Fruit fly (Drosophila melanogaster) whole organism, wandering third instar larva: Measurements from ENCODE around the gene PH4alphaMP.
A peak's percentile ranks its signal among the peaks of the same experiment; 100 is the strongest.

Experiments
- Abd-B ChIP-seq: fragments of >200 bp; optimal IDR thresholded peaks from 2 replicates; lab custom pipeline; 2017; ENCODE audit warnings: missing biosample characterization, missing genetic modification characterization
- CG32264 ChIP-seq: fragments of 200-800 bp; sonication (Bioruptor generic); optimal IDR thresholded peaks from 2 replicates; lab custom pipeline; 2016; ENCODE audit warnings: missing biosample characterization, missing genetic modification characterization
- CG9705 ChIP-seq: fragments of 200-800 bp; sonication (Bioruptor generic); optimal IDR thresholded peaks from 2 replicates; lab custom pipeline; 2018; ENCODE audit warnings: missing biosample characterization, mild to moderate bottlenecking, missing genetic modification characterization
- CrebA ChIP-seq: fragments of 200-800 bp; sonication (Bioruptor generic); optimal IDR thresholded peaks from 2 replicates; lab custom pipeline; 2016; ENCODE audit warnings: missing biosample characterization, mild to moderate bottlenecking, missing genetic modification characterization, borderline replicate concordance
- Dfd ChIP-seq: fragments of >200 bp; optimal IDR thresholded peaks from 2 replicates; lab custom pipeline; 2017; ENCODE audit warnings: missing biosample characterization, missing genetic modification characterization
- Dif ChIP-seq: fragments of 200-275, 200-300 bp; sonication (Bioruptor generic); optimal IDR thresholded peaks from 2 replicates; lab custom pipeline; 2018; ENCODE audit warnings: missing biosample characterization, missing genetic modification characterization; ENCODE audit not compliant: partially characterized antibody
- GATAd ChIP-seq: sonication (Bioruptor generic); optimal IDR thresholded peaks from 2 replicates; lab custom pipeline; 2016; ENCODE audit warnings: missing biosample characterization, missing genetic modification characterization
- HLH106 ChIP-seq: fragments of 200-800 bp; optimal IDR thresholded peaks from 3 replicates; lab custom pipeline; 2019; ENCODE audit warnings: missing biosample characterization, mild to moderate bottlenecking, missing genetic modification characterization, moderate library complexity
- Hnf4 ChIP-seq: fragments of 200-800 bp; sonication (Bioruptor generic); optimal IDR thresholded peaks from 2 replicates; lab custom pipeline; 2016; ENCODE audit warnings: missing biosample characterization, mild to moderate bottlenecking, missing genetic modification characterization
- Hr78 ChIP-seq: fragments of >200 bp; optimal IDR thresholded peaks from 2 replicates; lab custom pipeline; 2017; ENCODE audit warnings: missing biosample characterization, missing genetic modification characterization
- Hr83 ChIP-seq: fragments of 200-300 bp; sonication (Bioruptor generic); optimal IDR thresholded peaks from 2 replicates; lab custom pipeline; 2016; ENCODE audit warnings: missing biosample characterization, mild to moderate bottlenecking, missing genetic modification characterization, moderate library complexity; ENCODE audit not compliant: poor library complexity, severe bottlenecking
- Jra ChIP-seq: sonication (Bioruptor generic); optimal IDR thresholded peaks from 2 replicates; lab custom pipeline; 2016; ENCODE audit warnings: missing biosample characterization, missing genetic modification characterization
- Mio ChIP-seq: sonication (Bioruptor generic); optimal IDR thresholded peaks from 2 replicates; lab custom pipeline; 2016; ENCODE audit warnings: missing biosample characterization, missing genetic modification characterization
- Myc ChIP-seq: fragments of >200 bp; optimal IDR thresholded peaks from 2 replicates; lab custom pipeline; 2017
- N ChIP-seq: fragments of >200 bp; optimal IDR thresholded peaks from 2 replicates; lab custom pipeline; 2018; ENCODE audit warnings: missing biosample characterization, missing external identifiers, missing genetic modification characterization
- OdsH ChIP-seq: fragments of 200-800 bp; sonication (Bioruptor generic); optimal IDR thresholded peaks from 2 replicates; lab custom pipeline; 2016; ENCODE audit warnings: missing biosample characterization, mild to moderate bottlenecking, missing genetic modification characterization
- Rel ChIP-seq, 2 experiments: fragments of 200-800 bp; sonication (Bioruptor generic) in 1 of 2; optimal IDR thresholded peaks; 2 replicates in 1 of 2; 3 replicates in 1 of 2; lab custom pipeline; 2016 to 2019; ENCODE audit warnings: mild to moderate bottlenecking in 2 of 2, missing biosample characterization in 2 of 2, missing genetic modification characterization in 2 of 2, moderate library complexity in 1 of 2
- Sp1 ChIP-seq: fragments of 200-800 bp; sonication (Bioruptor generic); optimal IDR thresholded peaks from 3 replicates; lab custom pipeline; 2019; ENCODE audit warnings: missing biosample characterization, mild to moderate bottlenecking, missing genetic modification characterization, moderate library complexity
- Vsx2 ChIP-seq: fragments of 200-300, 225-300 bp; sonication (Bioruptor generic); optimal IDR thresholded peaks from 2 replicates; lab custom pipeline; 2018; ENCODE audit warnings: missing biosample characterization, missing genetic modification characterization; ENCODE audit not compliant: partially characterized antibody
- br ChIP-seq: fragments of 200-800 bp; sonication (Bioruptor generic); optimal IDR thresholded peaks from 2 replicates; lab custom pipeline; 2016; ENCODE audit warnings: missing biosample characterization, missing genetic modification characterization
- brk ChIP-seq: fragments of 200-800 bp; sonication (Bioruptor generic); optimal IDR thresholded peaks from 2 replicates; lab custom pipeline; 2016; ENCODE audit warnings: missing biosample characterization, mild to moderate bottlenecking, missing genetic modification characterization
- dl ChIP-seq, 2 experiments: fragments of 175-275, 200-275 bp in 1 of 2; fragments of 200-275 bp in 1 of 2; sonication (Bioruptor generic); optimal IDR thresholded peaks; lab custom pipeline; 2018; ENCODE audit warnings: mild to moderate bottlenecking in 2 of 2, missing biosample characterization in 2 of 2, missing genetic modification characterization in 2 of 2, moderate library complexity in 2 of 2; ENCODE audit not compliant: partially characterized antibody in 2 of 2, insufficient read depth in 1 of 2
- dmrt93B ChIP-seq: fragments of 200-800 bp; sonication (Bioruptor generic); optimal IDR thresholded peaks from 2 replicates; lab custom pipeline; 2018; ENCODE audit warnings: missing biosample characterization, mild to moderate bottlenecking, missing genetic modification characterization
- dsf ChIP-seq: sonication (Bioruptor generic); optimal IDR thresholded peaks from 2 replicates; lab custom pipeline; 2016; ENCODE audit warnings: missing biosample characterization, missing genetic modification characterization, borderline replicate concordance
- ey ChIP-seq: fragments of 200-800 bp; sonication (Bioruptor generic); optimal IDR thresholded peaks from 2 replicates; lab custom pipeline; 2016; ENCODE audit warnings: missing biosample characterization, missing genetic modification characterization
- foxo ChIP-seq, 2 experiments: fragments of 200-800 bp; sonication (Bioruptor generic); optimal IDR thresholded peaks; 2 replicates in 1 of 2; 3 replicates in 1 of 2; lab custom pipeline; 2016 to 2017; ENCODE audit warnings: missing biosample characterization in 2 of 2, missing genetic modification characterization in 2 of 2
- fru ChIP-seq: fragments of 200-800 bp; sonication (Bioruptor generic); optimal IDR thresholded peaks from 3 replicates; lab custom pipeline; 2016; ENCODE audit warnings: missing biosample characterization, mild to moderate bottlenecking, missing genetic modification characterization
- h ChIP-seq: fragments of 200-800 bp; sonication (Bioruptor generic); optimal IDR thresholded peaks from 3 replicates; lab custom pipeline; 2016; ENCODE audit warnings: missing biosample characterization, mild to moderate bottlenecking, missing genetic modification characterization
- jim ChIP-seq: fragments of 175-275, 200-325 bp; sonication (Bioruptor generic); optimal IDR thresholded peaks from 2 replicates; lab custom pipeline; 2016; ENCODE audit warnings: missing biosample characterization, mild to moderate bottlenecking, missing genetic modification characterization
- pan ChIP-seq: fragments of >200 bp; optimal IDR thresholded peaks from 2 replicates; lab custom pipeline; 2017
- psq ChIP-seq: fragments of 200-800 bp; sonication (Bioruptor generic); optimal IDR thresholded peaks from 3 replicates; lab custom pipeline; 2017; ENCODE audit warnings: missing biosample characterization, mild to moderate bottlenecking, missing genetic modification characterization, moderate library complexity
- rgr ChIP-seq: fragments of 200-800 bp; sonication (Bioruptor generic); optimal IDR thresholded peaks from 3 replicates; lab custom pipeline; 2016; ENCODE audit warnings: missing biosample characterization, mild to moderate bottlenecking, missing genetic modification characterization
- sage ChIP-seq: fragments of 200-800 bp; sonication (Bioruptor generic); optimal IDR thresholded peaks from 2 replicates; lab custom pipeline; 2016; ENCODE audit warnings: missing biosample characterization, mild to moderate bottlenecking, missing genetic modification characterization
- sv ChIP-seq: fragments of 200-800 bp; sonication (Bioruptor generic); optimal IDR thresholded peaks from 3 replicates; lab custom pipeline; 2016; ENCODE audit warnings: missing biosample characterization, missing genetic modification characterization
- tai ChIP-seq: sonication (Bioruptor generic); optimal IDR thresholded peaks from 2 replicates; lab custom pipeline; 2016; ENCODE audit warnings: missing biosample characterization, missing genetic modification characterization
- usp ChIP-seq: fragments of >200 bp; optimal IDR thresholded peaks from 2 replicates; lab custom pipeline; 2017; ENCODE audit warnings: missing biosample characterization, missing genetic modification characterization
- woc ChIP-seq: sonication (Bioruptor generic); optimal IDR thresholded peaks from 2 replicates; lab custom pipeline; 2016; ENCODE audit warnings: missing biosample characterization, mild to moderate bottlenecking, missing genetic modification characterization

The PH4alphaMP gene

dm6 chr3R:30460187-30460586, 35.8 kb downstream of the PH4alphaMP start:
- TF ChIP-seq Rel (GFP tag; optimal IDR thresholded peaks at IDR 0.05; lab: Kevin White, UChicago) (no peak), Rel (tag; optimal IDR thresholded peaks at IDR 0.05; lab: Kevin White, UChicago) (peak; percentile 30), usp (GFP tag; lab: Kevin White, UChicago) (no peak), Vsx2 (GFP tag; lab: Kevin White, UChicago) (peak; percentile 79), Dif (peak; percentile 57), dl (GFP tag; optimal IDR thresholded peaks at IDR 0.05; lab: Kevin White, UChicago; ENCODE audit: insufficient read depth in 1 of 2, partially characterized antibody in 2 of 2) (peak in 1 of 2 experiments; percentile 32)

- TF ChIP-seq Hr83 (GFP tag; lab: Kevin White, UChicago): no peak
- no peak for TF ChIP-seq CG9705
- no peak for TF ChIP-seq Vsx2 (GFP tag; lab: Kevin White, UChicago)
- no peak for TF ChIP-seq tai
- no peak for TF ChIP-seq Dif
- TF ChIP-seq Abd-B (GFP tag; lab: Kevin White, UChicago): no peak
These were observed 36.7 kb downstream of the PH4alphaMP start, which contains the start of the genes CG2224 and CDase for dm6 chr3R:30459066-30459935. TSS of gene CG2224 (minus strand) at chr3R:30459300. TSS of gene CDase (plus strand) at chr3R:30459521.

dm6 chr3R:30455817-30456544, 40.0 kb downstream of the PH4alphaMP start, which contains the start of gene aralar1:
TSS of gene aralar1 (minus strand) at chr3R:30455867.
- TF ChIP-seq Hnf4 (GFP tag; lab: Kevin White, UChicago) (no peak), Rel (GFP tag; optimal IDR thresholded peaks at IDR 0.05; lab: Kevin White, UChicago) (no peak), Rel (tag; optimal IDR thresholded peaks at IDR 0.05; lab: Kevin White, UChicago) (no peak), fru (no peak), psq (GFP tag; lab: Kevin White, UChicago) (no peak), Myc (lab: Kevin White, UChicago) (no peak), sv (no peak), dl (GFP tag; optimal IDR thresholded peaks at IDR 0.05; lab: Kevin White, UChicago; ENCODE audit: insufficient read depth in 1 of 2, partially characterized antibody in 2 of 2) (no peak), Dfd (GFP tag; lab: Kevin White, UChicago) (no peak), h (GFP tag; lab: Kevin White, UChicago) (no peak)

dm6 chr3R:30454442-30454841, 41.5 kb downstream of the PH4alphaMP start:
- TF ChIP-seq brk (GFP tag; lab: Kevin White, UChicago) (no peak), Mio (GFP tag; lab: Kevin White, UChicago) (no peak), psq (GFP tag; lab: Kevin White, UChicago) (no peak), ey (no peak), br (peak; percentile 19), CG9705 (no peak), pan (no peak), dmrt93B (GFP tag; lab: Kevin White, UChicago) (no peak), CG32264 (peak; percentile 39), dl (GFP tag; optimal IDR thresholded peaks at IDR 0.05; lab: Kevin White, UChicago; ENCODE audit: insufficient read depth in 1 of 2, partially characterized antibody in 2 of 2) (no peak), dsf (GFP tag; lab: Kevin White, UChicago) (no peak), Myc (lab: Kevin White, UChicago) (no peak), h (GFP tag; lab: Kevin White, UChicago) (peak; percentile 81), Sp1 (GFP tag; lab: Kevin White, UChicago) (no peak), OdsH (peak; percentile 34), Hr83 (GFP tag; lab: Kevin White, UChicago) (peak; percentile 99), Dif (no peak), usp (GFP tag; lab: Kevin White, UChicago) (no peak), Hr78 (GFP tag; lab: Kevin White, UChicago) (no peak), rgr (GFP tag; lab: Kevin White, UChicago) (peak; percentile 59), foxo (GFP tag; optimal IDR thresholded peaks at IDR 0.05; lab: Kevin White, UChicago) (peak in 1 of 2 experiments; percentile 52), Jra (GFP tag; lab: Kevin White, UChicago) (no peak), sv (no peak), sage (GFP tag; lab: Kevin White, UChicago) (no peak), HLH106 (tag; lab: Kevin White, UChicago) (peak; percentile 41), tai (no peak), Abd-B (GFP tag; lab: Kevin White, UChicago) (no peak), Rel (GFP tag; optimal IDR thresholded peaks at IDR 0.05; lab: Kevin White, UChicago) (no peak), Rel (tag; optimal IDR thresholded peaks at IDR 0.05; lab: Kevin White, UChicago) (peak; percentile 8), N (no peak), jim (GFP tag; lab: Kevin White, UChicago) (peak; percentile 45), Vsx2 (GFP tag; lab: Kevin White, UChicago) (no peak), woc (no peak), CrebA (GFP tag; lab: Kevin White, UChicago) (no peak), GATAd (GFP tag; lab: Kevin White, UChicago) (no peak), fru (peak; percentile 60)
